Worm (Caenorhabditis elegans) whole organism, L1 larva: ENCODE results near the gene hlh-4.

Source experiments
- C04F5.9 ChIP-seq: sonication (generic microtip); optimal IDR thresholded peaks from 2 replicates; lab custom pipeline; 2016; ENCODE audit warnings: missing genetic modification characterization, missing compliant biosample characterization
- C16A3.4 ChIP-seq: fragments of 150-350 bp; optimal IDR thresholded peaks from 2 replicates; lab custom pipeline; 2014; ENCODE audit warnings: missing biosample characterization, missing genetic modification characterization
- F16B12.6 ChIP-seq: fragments of 150-350 bp; optimal IDR thresholded peaks from 2 replicates; lab custom pipeline; 2014; ENCODE audit warnings: missing biosample characterization, missing genetic modification characterization
- Y116A8C.19 ChIP-seq: sonication (generic microtip); optimal IDR thresholded peaks from 2 replicates; lab custom pipeline; 2016; ENCODE audit warnings: missing compliant biosample characterization, missing genetic modification characterization, borderline replicate concordance
- aha-1 ChIP-seq: fragments of 150-350 bp; optimal IDR thresholded peaks from 2 replicates; lab custom pipeline; 2014; ENCODE audit warnings: missing biosample characterization, missing genetic modification characterization
- aly-2 ChIP-seq: fragments of 150-350 bp; optimal IDR thresholded peaks from 2 replicates; lab custom pipeline; 2014; ENCODE audit warnings: missing biosample characterization, missing genetic modification characterization
- ama-1 ChIP-seq: fragments of 150-350 bp; optimal IDR thresholded peaks from 2 replicates; lab custom pipeline; 2014
- blmp-1 ChIP-seq: fragments of 150-350 bp; optimal IDR thresholded peaks from 2 replicates; lab custom pipeline; 2014; ENCODE audit warnings: missing biosample characterization, missing genetic modification characterization
- ceh-88 ChIP-seq: fragments of 200-800 bp; sonication (Bioruptor generic); IDR thresholded peaks from 2 replicates; pipeline ENCODE4 v1.3.6; 2022; ENCODE audit warnings: missing genetic modification characterization, missing compliant biosample characterization
- ces-1 ChIP-seq: fragments of 150-350 bp; optimal IDR thresholded peaks from 2 replicates; lab custom pipeline; 2014; ENCODE audit warnings: missing biosample characterization, missing genetic modification reagents, missing genetic modification characterization
- dpl-1 ChIP-seq, 3 experiments: fragments of 150-350 bp in 2 of 3; sonication (generic microtip) in 1 of 3; optimal IDR thresholded peaks; 2 replicates each; lab custom pipeline; 2014 to 2017; ENCODE audit warnings: missing biosample characterization in 3 of 3, missing genetic modification characterization in 3 of 3, missing genetic modification reagents in 3 of 3
- efl-1 ChIP-seq, 4 experiments: fragments of 150-350 bp; optimal IDR thresholded peaks in 3 of 4; peaks in 1 of 4; 1 replicate in 1 of 4; 2 replicates in 3 of 4; lab custom pipeline; 2014; ENCODE audit warnings: missing biosample characterization in 2 of 4, missing genetic modification characterization in 2 of 4, missing genetic modification reagents in 2 of 4
- efl-3 ChIP-seq: fragments of 200-800 bp; sonication (Bioruptor generic); optimal IDR thresholded peaks from 2 replicates; lab custom pipeline; 2018; ENCODE audit warnings: mild to moderate bottlenecking, missing genetic modification characterization, missing compliant biosample characterization
- egl-13 ChIP-seq: sonication (generic microtip); optimal IDR thresholded peaks from 2 replicates; lab custom pipeline; 2016; ENCODE audit warnings: missing genotype, missing genetic modification reagents, missing genetic modification characterization, missing compliant biosample characterization
- egl-27 ChIP-seq, 2 experiments: fragments of 150-350 bp in 1 of 2; sonication (generic microtip); optimal IDR thresholded peaks; 3 replicates each; lab custom pipeline; 2017 to 2018; ENCODE audit warnings: missing biosample characterization in 2 of 2, missing genetic modification characterization in 2 of 2, missing genetic modification reagents in 2 of 2
- elt-3 ChIP-seq, 6 experiments: fragments of 150-350 bp in 1 of 6; sonication (generic microtip); optimal IDR thresholded peaks; 2 replicates each; lab custom pipeline; 2017 to 2018; ENCODE audit warnings: missing biosample characterization in 6 of 6, missing genetic modification characterization in 6 of 6, inconsistent platforms in 1 of 6
- fkh-10 ChIP-seq: sonication (generic microtip); optimal IDR thresholded peaks from 2 replicates; lab custom pipeline; 2017; ENCODE audit warnings: missing biosample characterization, missing genetic modification reagents, missing genetic modification characterization
- fkh-4 ChIP-seq: sonication (generic microtip); optimal IDR thresholded peaks from 2 replicates; lab custom pipeline; 2016; ENCODE audit warnings: missing compliant biosample characterization, missing genetic modification characterization, borderline replicate concordance
- fkh-8 ChIP-seq: sonication (generic microtip); optimal IDR thresholded peaks from 2 replicates; lab custom pipeline; 2016; ENCODE audit warnings: mild to moderate bottlenecking, missing genetic modification characterization, missing compliant biosample characterization
- grh-1 ChIP-seq: fragments of 200-800 bp; sonication (Bioruptor generic); IDR thresholded peaks from 2 replicates; pipeline ENCODE4 v1.3.6; 2022; ENCODE audit warnings: missing genetic modification reagents, missing genetic modification characterization, missing compliant biosample characterization
- irx-1 ChIP-seq: sonication (generic microtip); optimal IDR thresholded peaks from 2 replicates; lab custom pipeline; 2016; ENCODE audit warnings: missing genetic modification characterization, missing compliant biosample characterization
- lin-13 ChIP-seq: fragments of 150-350 bp; optimal IDR thresholded peaks from 2 replicates; lab custom pipeline; 2014; ENCODE audit warnings: missing biosample characterization, missing genetic modification reagents, missing genetic modification characterization
- lin-14 ChIP-seq: fragments of 200-800 bp; sonication (Bioruptor generic); optimal IDR thresholded peaks from 2 replicates; lab custom pipeline; 2018; ENCODE audit warnings: mild to moderate bottlenecking, missing genetic modification characterization, moderate library complexity, missing compliant biosample characterization
- lin-15B ChIP-seq: fragments of 150-350 bp; sonication (generic microtip); optimal IDR thresholded peaks from 3 replicates; lab custom pipeline; 2014; ENCODE audit warnings: missing biosample characterization, missing genetic modification characterization
- lin-35 ChIP-seq, 2 experiments: fragments of 150-350 bp; optimal IDR thresholded peaks; 2 replicates each; lab custom pipeline; 2014; ENCODE audit warnings: missing biosample characterization in 2 of 2, missing genetic modification characterization in 2 of 2, missing genetic modification reagents in 2 of 2
- lin-39 ChIP-seq: fragments of 150-350 bp; optimal IDR thresholded peaks from 2 replicates; lab custom pipeline; 2014; ENCODE audit warnings: missing biosample characterization, missing genetic modification reagents, missing genetic modification characterization
- lsy-2 ChIP-seq, 2 experiments: fragments of 150-350 bp; optimal IDR thresholded peaks; 2 replicates each; lab custom pipeline; 2014; ENCODE audit warnings: missing biosample characterization in 2 of 2, missing genetic modification characterization in 2 of 2
- mep-1 ChIP-seq: fragments of 150-350 bp; optimal IDR thresholded peaks from 2 replicates; lab custom pipeline; 2014; ENCODE audit warnings: missing biosample characterization, missing genetic modification characterization
- nhr-20 ChIP-seq: sonication (generic microtip); optimal IDR thresholded peaks from 2 replicates; lab custom pipeline; 2016; ENCODE audit warnings: mild to moderate bottlenecking, missing genetic modification characterization, missing compliant biosample characterization
- nhr-47 ChIP-seq: sonication (generic microtip); optimal IDR thresholded peaks from 2 replicates; lab custom pipeline; 2016; ENCODE audit warnings: mild to moderate bottlenecking, missing genetic modification characterization, moderate library complexity, missing compliant biosample characterization
- nhr-71 ChIP-seq: sonication (generic microtip); optimal IDR thresholded peaks from 2 replicates; lab custom pipeline; 2016; ENCODE audit warnings: mild to moderate bottlenecking, missing genetic modification characterization, moderate library complexity, missing compliant biosample characterization
- nhr-76 ChIP-seq: sonication (generic microtip); optimal IDR thresholded peaks from 2 replicates; lab custom pipeline; 2017; ENCODE audit warnings: missing biosample characterization, missing genetic modification characterization
- pag-3 ChIP-seq: sonication (generic microtip); optimal IDR thresholded peaks from 2 replicates; lab custom pipeline; 2017; ENCODE audit warnings: missing genetic modification characterization, mild to moderate bottlenecking, missing compliant biosample characterization, antibody characterized with exemption, borderline replicate concordance; ENCODE audit not compliant: insufficient read depth
- pqm-1 ChIP-seq: sonication (generic microtip); optimal IDR thresholded peaks from 3 replicates; lab custom pipeline; 2017; ENCODE audit warnings: missing biosample characterization, missing genetic modification characterization
- rnt-1 ChIP-seq: sonication (generic microtip); optimal IDR thresholded peaks from 2 replicates; lab custom pipeline; 2016; ENCODE audit warnings: mild to moderate bottlenecking, missing genetic modification characterization, moderate library complexity, missing compliant biosample characterization
- snu-23 ChIP-seq: sonication (generic microtip); optimal IDR thresholded peaks from 2 replicates; lab custom pipeline; 2016; ENCODE audit warnings: missing genetic modification characterization, missing compliant biosample characterization
- sox-4 ChIP-seq: sonication (generic microtip); optimal IDR thresholded peaks from 2 replicates; lab custom pipeline; 2016; ENCODE audit warnings: missing genetic modification characterization, missing compliant biosample characterization
- sptf-1 ChIP-seq: fragments of 150-350 bp; optimal IDR thresholded peaks from 2 replicates; lab custom pipeline; 2014; ENCODE audit warnings: missing biosample characterization, missing genetic modification characterization
- swsn-7 ChIP-seq: sonication (generic microtip); optimal IDR thresholded peaks from 2 replicates; lab custom pipeline; 2016; ENCODE audit warnings: missing genetic modification characterization, missing compliant biosample characterization
- tbx-2 ChIP-seq: sonication (generic microtip); optimal IDR thresholded peaks from 2 replicates; lab custom pipeline; 2016; ENCODE audit warnings: missing genetic modification characterization, missing compliant biosample characterization
- tlp-1 ChIP-seq: fragments of 150-350 bp; optimal IDR thresholded peaks from 2 replicates; lab custom pipeline; 2014; ENCODE audit warnings: missing biosample characterization, missing genetic modification characterization
- unc-130 ChIP-seq: fragments of 150-350 bp; optimal IDR thresholded peaks from 2 replicates; lab custom pipeline; 2017; ENCODE audit warnings: missing biosample characterization, missing genetic modification characterization, inconsistent platforms
- unc-30 ChIP-seq: sonication (generic microtip); optimal IDR thresholded peaks from 2 replicates; lab custom pipeline; 2017; ENCODE audit warnings: missing biosample characterization, missing genetic modification characterization
- unc-62 ChIP-seq: fragments of 150-350 bp; optimal IDR thresholded peaks from 2 replicates; lab custom pipeline; 2014; ENCODE audit warnings: missing biosample characterization, missing genetic modification reagents, missing genetic modification characterization
- unc-86 ChIP-seq: sonication (generic microtip); optimal IDR thresholded peaks from 2 replicates; lab custom pipeline; 2016; ENCODE audit warnings: missing genetic modification characterization, missing compliant biosample characterization
- unc-98 ChIP-seq: fragments of 200-800 bp; sonication (Bioruptor generic); IDR thresholded peaks from 2 replicates; pipeline ENCODE4 v1.3.6; 2022; ENCODE audit warnings: missing genetic modification characterization, missing compliant biosample characterization
- xbp-1 ChIP-seq: sonication (generic microtip); optimal IDR thresholded peaks from 2 replicates; lab custom pipeline; 2016; ENCODE audit warnings: missing genetic modification characterization, missing compliant biosample characterization
- zag-1 ChIP-seq: fragments of 150-350 bp; optimal IDR thresholded peaks from 2 replicates; lab custom pipeline; 2014; ENCODE audit warnings: missing biosample characterization, missing genetic modification characterization
- ztf-11 ChIP-seq, 2 experiments: sonication (generic microtip); optimal IDR thresholded peaks; 2 replicates each; lab custom pipeline; 2016 to 2017; ENCODE audit warnings: missing genetic modification characterization in 2 of 2, missing biosample characterization in 1 of 2, missing compliant biosample characterization in 1 of 2
- ztf-4 ChIP-seq: fragments of 150-350 bp; optimal IDR thresholded peaks from 2 replicates; lab custom pipeline; 2014; ENCODE audit warnings: missing biosample characterization, missing genetic modification characterization

The hlh-4 gene

ce11 chrIII:9696417-9696816 lies 42.4 kb downstream of the hlh-4 start, which contains the start of gene bud-31:
Gene bud-31, minus strand, starts transcription at chrIII:9696517.
- TF ChIP-seq unc-130, result no peak
- no peak for TF ChIP-seq mep-1 (tag; lab: Kevin White, UChicago)
- TF ChIP-seq lin-35 (GFP tag; optimal IDR thresholded peaks at IDR 0.05; lab: Kevin White, UChicago), result no peak
- no peak for TF ChIP-seq unc-62 (GFP tag; lab: Kevin White, UChicago)
- TF ChIP-seq grh-1 (GFP tag; lab: Robert Waterston, UW), result no peak
- no peak for TF ChIP-seq nhr-20
- TF ChIP-seq lin-13 (GFP tag; lab: Kevin White, UChicago), result no peak

ce11 chrIII:9695379-9695778 lies 43.5 kb downstream of the hlh-4 start:
- TF ChIP-seq zag-1 (no peak), dpl-1 (GFP tag; optimal IDR thresholded peaks at IDR 0.05; lab: Kevin White, UChicago) (peak; percentile 37 to 63 (median 48)), irx-1 (tag; lab: Kevin White, UChicago) (no peak), efl-1 (optimal IDR thresholded peaks at IDR 0.05; lab: Kevin White, UChicago) (peak; percentile 36 to 61), efl-1 (GFP tag; optimal IDR thresholded peaks at IDR 0.05 in 1 of 2; lab: Kevin White, UChicago) (peak; percentile 60 to 96), swsn-7 (tag; lab: Kevin White, UChicago) (peak; percentile 20), sptf-1 (tag; lab: Kevin White, UChicago) (no peak), ztf-11 (tag; optimal IDR thresholded peaks at IDR 0.05; lab: Kevin White, UChicago) (no peak), fkh-10 (GFP tag; lab: Kevin White, UChicago) (no peak), lsy-2 (tag; optimal IDR thresholded peaks at IDR 0.05; lab: Kevin White, UChicago) (peak; percentile 35 to 62), lin-35 (GFP tag; optimal IDR thresholded peaks at IDR 0.05; lab: Kevin White, UChicago) (peak; percentile 44 to 71), nhr-47 (peak; percentile 3), pqm-1 (tag; lab: Kevin White, UChicago) (no peak), nhr-76 (tag; lab: Kevin White, UChicago) (no peak), efl-3 (GFP tag; lab: Kevin White, UChicago) (no peak), Y116A8C.19 (tag; lab: Kevin White, UChicago) (no peak), tlp-1 (tag; lab: Kevin White, UChicago) (no peak), tbx-2 (no peak), lin-14 (GFP tag; lab: Kevin White, UChicago) (peak; percentile 16), egl-27 (tag; optimal IDR thresholded peaks at IDR 0.05; lab: Kevin White, UChicago) (no peak), unc-98 (no peak), ztf-4 (no peak), nhr-71 (peak; percentile 38), C04F5.9 (tag; lab: Kevin White, UChicago) (no peak), ama-1 (no peak), F16B12.6 (peak; percentile 87), blmp-1 (peak; percentile 14), mep-1 (tag; lab: Kevin White, UChicago) (peak; percentile 26), fkh-4 (no peak), rnt-1 (peak; percentile 7), snu-23 (GFP tag; lab: Kevin White, UChicago) (peak; percentile 46), sox-4 (tag; lab: Kevin White, UChicago) (no peak), nhr-20 (no peak), C16A3.4 (tag; lab: Kevin White, UChicago) (peak; percentile 29), fkh-8 (tag; lab: Kevin White, UChicago) (no peak), egl-13 (tag; lab: Kevin White, UChicago) (no peak), unc-30 (tag; lab: Kevin White, UChicago) (no peak), elt-3 (tag; optimal IDR thresholded peaks at IDR 0.05; lab: Kevin White, UChicago) (peak in 1 of 6 experiments; percentile 20), ceh-88 (no peak), ces-1 (GFP tag; lab: Kevin White, UChicago) (no peak), lin-39 (tag; lab: Kevin White, UChicago) (no peak), pag-3 (tag; lab: Kevin White, UChicago) (no peak), aha-1 (no peak), lin-15B (no peak), unc-86 (tag; lab: Kevin White, UChicago) (no peak), aly-2 (tag; lab: Kevin White, UChicago) (no peak), xbp-1 (tag; lab: Kevin White, UChicago) (no peak)
